Worm (Caenorhabditis elegans): ENCODE results near the gene magi-1.
A peak's percentile ranks its signal among the peaks of the same experiment; 100 is the strongest.

magi-1 gene

ce11 chrIV:11701878-11702277 lies 13.0 kb upstream of the magi-1 start:
- TF ChIP-seq nhr-23 (tag; optimal IDR thresholded peaks at IDR 0.05) (peak; percentile 29), daf-12 (tag; optimal IDR thresholded peaks at IDR 0.05) (no peak), nhr-25 (tag; optimal IDR thresholded peaks at IDR 0.05) (peak; percentile 79), zag-1 (tag; optimal IDR thresholded peaks at IDR 0.05) (no peak), nhr-77 (tag; optimal IDR thresholded peaks at IDR 0.05) (no peak), unc-39 (tag; optimal IDR thresholded peaks at IDR 0.05) (no peak), lin-39 (tag; optimal IDR thresholded peaks at IDR 0.05) (no peak), R02D3.7 (tag; optimal IDR thresholded peaks at IDR 0.05) (no peak), ceh-82 (tag; optimal IDR thresholded peaks at IDR 0.05) (no peak), nfya-1 (tag; optimal IDR thresholded peaks at IDR 0.05; ENCODE audit: insufficient read depth) (no peak), jun-1 (tag; optimal IDR thresholded peaks at IDR 0.05) (no peak), skn-1 (tag; optimal IDR thresholded peaks at IDR 0.05) (no peak)

ce11 chrIV:11703685-11704296 lies 11.0 kb upstream of the magi-1 start, which contains the start of the genes T22B3.3 and alg-3:
TSS of gene T22B3.3 (minus strand) at chrIV:11703785.
TSS of gene alg-3 (plus strand) at chrIV:11704246.
- TF ChIP-seq elt-1 (tag; optimal IDR thresholded peaks at IDR 0.05) (no peak), lin-39 (tag; optimal IDR thresholded peaks at IDR 0.05) (no peak), elt-3 (tag; optimal IDR thresholded peaks at IDR 0.05) (no peak), ZK546.5 (tag; optimal IDR thresholded peaks at IDR 0.05) (no peak), daf-12 (tag; optimal IDR thresholded peaks at IDR 0.05) (no peak), elt-2 (tag; optimal IDR thresholded peaks at IDR 0.05) (no peak), ztf-4 (tag; optimal IDR thresholded peaks at IDR 0.05) (no peak), nhr-76 (tag; optimal IDR thresholded peaks at IDR 0.05) (no peak), pha-4 (tag; optimal IDR thresholded peaks at IDR 0.05) (no peak), nhr-43 (tag; optimal IDR thresholded peaks at IDR 0.05; ENCODE audit: poor library complexity, severe bottlenecking) (no peak), nhr-11 (tag; optimal IDR thresholded peaks at IDR 0.05) (no peak), nfya-1 (tag; optimal IDR thresholded peaks at IDR 0.05; ENCODE audit: insufficient read depth) (no peak), ztf-11 (tag; optimal IDR thresholded peaks at IDR 0.05) (no peak), nhr-77 (tag; optimal IDR thresholded peaks at IDR 0.05) (no peak), nhr-28 (tag; optimal IDR thresholded peaks at IDR 0.05) (no peak), eor-1 (tag; optimal IDR thresholded peaks at IDR 0.05) (no peak)

- TF ChIP-seq nhr-77 (tag; optimal IDR thresholded peaks at IDR 0.05) = no peak
- no peak for TF ChIP-seq elt-3 (tag; optimal IDR thresholded peaks at IDR 0.05)
- no peak for TF ChIP-seq hmg-11 (tag; optimal IDR thresholded peaks at IDR 0.05)
- TF ChIP-seq nhr-11 (tag; optimal IDR thresholded peaks at IDR 0.05) = peak; percentile 1
- peak; percentile 79 for TF ChIP-seq egl-5 (tag; optimal IDR thresholded peaks at IDR 0.05)
- no peak for TF ChIP-seq aly-2 (tag; optimal IDR thresholded peaks at IDR 0.05)
- no peak for TF ChIP-seq nhr-28 (tag; optimal IDR thresholded peaks at IDR 0.05)
- TF ChIP-seq nfya-1 (tag; optimal IDR thresholded peaks at IDR 0.05; ENCODE audit: insufficient read depth) = peak; percentile 6
- TF ChIP-seq egl-27 (tag; optimal IDR thresholded peaks at IDR 0.05) = no peak
- TF ChIP-seq zag-1 (tag; optimal IDR thresholded peaks at IDR 0.05) = no peak
- no peak for TF ChIP-seq nhr-23 (tag; optimal IDR thresholded peaks at IDR 0.05)
- TF ChIP-seq nhr-43 (tag; optimal IDR thresholded peaks at IDR 0.05; ENCODE audit: poor library complexity, severe bottlenecking) = no peak
- TF ChIP-seq ceh-82 (tag; optimal IDR thresholded peaks at IDR 0.05) = no peak
- TF ChIP-seq tbx-2 (tag; optimal IDR thresholded peaks at IDR 0.05) = no peak
- no peak for TF ChIP-seq eor-1 (tag; optimal IDR thresholded peaks at IDR 0.05)
- no peak for TF ChIP-seq nhr-25 (tag; optimal IDR thresholded peaks at IDR 0.05)
Measured at ce11 chrIV:11710331-11710730, 4.5 kb upstream of the magi-1 start.

- TF ChIP-seq lin-39 (tag; optimal IDR thresholded peaks at IDR 0.05) (peak; percentile 51), jun-1 (tag; optimal IDR thresholded peaks at IDR 0.05) (no peak), nhr-23 (tag; optimal IDR thresholded peaks at IDR 0.05) (no peak), unc-62 (GFP tag; optimal IDR thresholded peaks at IDR 0.05) (peak; percentile 9), skn-1 (tag; optimal IDR thresholded peaks at IDR 0.05) (no peak)
Measured at ce11 chrIV:11713289-11713688, 1.6 kb upstream of the magi-1 start.

- TF ChIP-seq nhr-25 (tag; optimal IDR thresholded peaks at IDR 0.05) = no peak
- no peak for TF ChIP-seq fkh-10 (GFP tag; optimal IDR thresholded peaks at IDR 0.05)
- peak; percentile 70 for TF ChIP-seq egl-5 (tag; optimal IDR thresholded peaks at IDR 0.05)
- TF ChIP-seq skn-1 (tag; optimal IDR thresholded peaks at IDR 0.05) = no peak
Measured at ce11 chrIV:11716414-11716813, 1.6 kb downstream of the magi-1 start.

All from whole organism, L3 larva.